Fruit fly (Drosophila melanogaster) whole organism, embryonic: ENCODE results near the gene CG13679.
A peak's percentile ranks its signal among the peaks of the same experiment; 100 is the strongest.

Experiments used
- Ada2b ChIP-seq: fragments of 200-800 bp; sonication (Bioruptor generic); IDR thresholded peaks from 2 replicates; pipeline ENCODE4 v1.3.6; 2022; ENCODE audit warnings: missing biosample characterization, missing genetic modification characterization
- Aef1 ChIP-seq: fragments of 200-800 bp; sonication (Bioruptor generic); IDR thresholded peaks from 3 replicates; pipeline ENCODE4 v1.3.6; 2022; ENCODE audit warnings: missing biosample characterization, missing genetic modification characterization
- B-H1 ChIP-seq: fragments of 200-800 bp; sonication (Bioruptor generic); IDR thresholded peaks from 3 replicates; pipeline ENCODE4 v1.3.6; 2022; ENCODE audit warnings: missing biosample characterization, missing genetic modification characterization
- CG1024 ChIP-seq: fragments of 200-800 bp; sonication (Bioruptor generic); IDR thresholded peaks from 2 replicates; pipeline ENCODE4 v1.3.6; 2022; ENCODE audit warnings: missing biosample characterization, missing genetic modification characterization
- CG10462 ChIP-seq: fragments of 200-800 bp; sonication (Bioruptor generic); optimal IDR thresholded peaks from 2 replicates; lab custom pipeline; 2016; ENCODE audit warnings: missing biosample characterization, missing genetic modification characterization
- CG13424 ChIP-seq: fragments of 200-800 bp; sonication (Bioruptor generic); optimal IDR thresholded peaks from 2 replicates; lab custom pipeline; 2019; ENCODE audit warnings: missing biosample characterization, mild to moderate bottlenecking, missing genetic modification characterization, moderate library complexity
- CG13894 ChIP-seq: fragments of 200-800 bp; sonication (Bioruptor generic); optimal IDR thresholded peaks from 3 replicates; lab custom pipeline; 2018; ENCODE audit warnings: missing biosample characterization, mild to moderate bottlenecking, missing genetic modification characterization, moderate library complexity
- CG15269 ChIP-seq: fragments of 200-800 bp; sonication (Bioruptor generic); optimal IDR thresholded peaks from 2 replicates; lab custom pipeline; 2018; ENCODE audit warnings: missing biosample characterization, mild to moderate bottlenecking, missing genetic modification characterization, moderate library complexity
- CG1602 ChIP-seq: fragments of 200-800 bp; sonication (Bioruptor generic); optimal IDR thresholded peaks from 3 replicates; lab custom pipeline; 2016; ENCODE audit warnings: missing biosample characterization, missing genetic modification characterization
- CG16779 ChIP-seq: fragments of 200-800 bp; sonication (Bioruptor generic); IDR thresholded peaks from 2 replicates; pipeline ENCODE4 v1.3.6; 2022; ENCODE audit warnings: missing biosample characterization, missing genetic modification characterization
- CG17385 ChIP-seq: fragments of 200-800 bp; sonication (Bioruptor generic); optimal IDR thresholded peaks from 3 replicates; lab custom pipeline; 2018; ENCODE audit warnings: missing biosample characterization, mild to moderate bottlenecking, missing genetic modification characterization
- CG2120 ChIP-seq: fragments of 200-800 bp; sonication (Bioruptor generic); optimal IDR thresholded peaks from 3 replicates; lab custom pipeline; 2016; ENCODE audit warnings: missing biosample characterization, missing genetic modification characterization
- CG2678 ChIP-seq: fragments of 200-800 bp; sonication (Bioruptor generic); optimal IDR thresholded peaks from 3 replicates; lab custom pipeline; 2019; ENCODE audit warnings: missing biosample characterization, mild to moderate bottlenecking, missing genetic modification characterization, moderate library complexity
- CG2712 ChIP-seq: fragments of 200-800 bp; optimal IDR thresholded peaks from 3 replicates; lab custom pipeline; 2019; ENCODE audit warnings: missing biosample characterization, mild to moderate bottlenecking, missing genetic modification characterization, moderate library complexity
- CG30403 ChIP-seq: fragments of 200-800 bp; sonication (Bioruptor generic); optimal IDR thresholded peaks from 3 replicates; lab custom pipeline; 2016; ENCODE audit warnings: missing biosample characterization, missing genetic modification characterization
- CG32772 ChIP-seq: fragments of 200-800 bp; sonication (Bioruptor generic); IDR thresholded peaks from 2 replicates; pipeline ENCODE4 v1.3.6; 2022; ENCODE audit warnings: missing biosample characterization, missing genetic modification characterization
- CG42726 ChIP-seq: fragments of 200-800 bp; sonication (Bioruptor generic); IDR thresholded peaks from 2 replicates; pipeline ENCODE4 v1.3.6; 2022; ENCODE audit warnings: missing biosample characterization, missing genetic modification characterization; ENCODE audit not compliant: partially characterized antibody
- CG6272 ChIP-seq: fragments of 200-800 bp; sonication (Bioruptor generic); IDR thresholded peaks from 2 replicates; pipeline ENCODE4 v1.3.6; 2022; ENCODE audit warnings: missing biosample characterization, missing genetic modification characterization
- CG7372 ChIP-seq: fragments of 200-800 bp; sonication (Bioruptor generic); IDR thresholded peaks from 2 replicates; pipeline ENCODE4 v1.3.6; 2022; ENCODE audit warnings: missing biosample characterization, missing genetic modification characterization
- CG7556 ChIP-seq: fragments of 200-800 bp; sonication (Bioruptor generic); optimal IDR thresholded peaks from 2 replicates; lab custom pipeline; 2017; ENCODE audit warnings: missing biosample characterization, mild to moderate bottlenecking, missing genetic modification characterization
- CG7839 ChIP-seq: fragments of 200-800 bp; sonication (Bioruptor generic); optimal IDR thresholded peaks from 3 replicates; lab custom pipeline; 2018; ENCODE audit warnings: missing biosample characterization, mild to moderate bottlenecking, missing genetic modification characterization, moderate library complexity
- CG9932 ChIP-seq: fragments of 200-800 bp; sonication (Bioruptor generic); IDR thresholded peaks from 2 replicates; pipeline ENCODE4 v1.3.6; 2022; ENCODE audit warnings: missing biosample characterization, missing genetic modification characterization
- D19B ChIP-seq: fragments of 200-800 bp; sonication (Bioruptor generic); optimal IDR thresholded peaks from 2 replicates; lab custom pipeline; 2017; ENCODE audit warnings: missing biosample characterization, mild to moderate bottlenecking, missing genetic modification characterization
- Dfd ChIP-seq, 2 experiments: fragments of >200 bp; optimal IDR thresholded peaks; 2 replicates each; lab custom pipeline; 2017; ENCODE audit warnings: missing biosample characterization in 2 of 2, missing genetic modification characterization in 2 of 2
- Dp ChIP-seq: fragments of 200-800 bp; sonication (Bioruptor generic); optimal IDR thresholded peaks from 2 replicates; lab custom pipeline; 2018; ENCODE audit warnings: missing biosample characterization, mild to moderate bottlenecking, missing genetic modification characterization, moderate library complexity
- Fer1 ChIP-seq: fragments of 200-800 bp; sonication (Bioruptor generic); optimal IDR thresholded peaks from 2 replicates; lab custom pipeline; 2017; ENCODE audit warnings: missing biosample characterization, mild to moderate bottlenecking, missing genetic modification characterization
- Fer2 ChIP-seq: fragments of 200-800 bp; sonication (Bioruptor generic); optimal IDR thresholded peaks from 2 replicates; lab custom pipeline; 2018; ENCODE audit warnings: missing biosample characterization, mild to moderate bottlenecking, missing genetic modification characterization, moderate library complexity
- Hey ChIP-seq: fragments of 200-800 bp; sonication (Bioruptor generic); optimal IDR thresholded peaks from 3 replicates; lab custom pipeline; 2018; ENCODE audit warnings: missing biosample characterization, mild to moderate bottlenecking, missing genetic modification characterization
- HmgD ChIP-seq: fragments of 200-800 bp; sonication (Bioruptor generic); optimal IDR thresholded peaks from 3 replicates; lab custom pipeline; 2016; ENCODE audit warnings: missing biosample characterization, missing genetic modification characterization
- Hmx ChIP-seq: fragments of 200-800 bp; sonication (Bioruptor generic); optimal IDR thresholded peaks from 2 replicates; lab custom pipeline; 2016; ENCODE audit warnings: missing biosample characterization, missing genetic modification characterization
- Kr ChIP-seq: fragments of 200-800 bp; sonication (Bioruptor generic); optimal IDR thresholded peaks from 2 replicates; lab custom pipeline; 2017; ENCODE audit warnings: missing biosample characterization, mild to moderate bottlenecking, missing genetic modification characterization
- Nf-YC ChIP-seq: fragments of 200-800 bp; optimal IDR thresholded peaks from 3 replicates; lab custom pipeline; 2019; ENCODE audit warnings: missing biosample characterization, mild to moderate bottlenecking, missing genetic modification characterization, moderate library complexity
- Opbp ChIP-seq: fragments of 200-800 bp; sonication (Bioruptor generic); IDR thresholded peaks from 3 replicates; pipeline ENCODE4 v1.3.6; 2022; ENCODE audit warnings: missing biosample characterization, missing genetic modification characterization; ENCODE audit not compliant: partially characterized antibody
- Sox100B ChIP-seq: fragments of 200-800 bp; sonication (Bioruptor generic); optimal IDR thresholded peaks from 3 replicates; lab custom pipeline; 2018; ENCODE audit warnings: missing biosample characterization, mild to moderate bottlenecking, missing genetic modification characterization
- bbx ChIP-seq: fragments of 200-800 bp; sonication (Bioruptor generic); IDR thresholded peaks from 2 replicates; pipeline ENCODE4 v1.3.6; 2022; ENCODE audit warnings: missing biosample characterization, missing genetic modification characterization; ENCODE audit not compliant: partially characterized antibody
- bigmax ChIP-seq: fragments of 200-800 bp; sonication (Bioruptor generic); optimal IDR thresholded peaks from 2 replicates; lab custom pipeline; 2018; ENCODE audit warnings: missing biosample characterization, mild to moderate bottlenecking, missing genetic modification characterization
- dmrt11E ChIP-seq: fragments of 200-800 bp; sonication (Bioruptor generic); optimal IDR thresholded peaks from 3 replicates; lab custom pipeline; 2018; ENCODE audit warnings: missing biosample characterization, mild to moderate bottlenecking, missing genetic modification characterization, moderate library complexity
- grn ChIP-seq: fragments of 200-800 bp; sonication (Bioruptor generic); optimal IDR thresholded peaks from 3 replicates; lab custom pipeline; 2017; ENCODE audit warnings: missing biosample characterization, missing genetic modification characterization
- gro ChIP-seq: fragments of 200-800 bp; sonication (Bioruptor generic); optimal IDR thresholded peaks from 2 replicates; lab custom pipeline; 2016; ENCODE audit warnings: missing biosample characterization, missing genetic modification characterization
- ken ChIP-seq: fragments of 200-800 bp; sonication (Bioruptor generic); IDR thresholded peaks from 3 replicates; pipeline ENCODE4 v1.3.6; 2022; ENCODE audit warnings: missing biosample characterization, missing genetic modification characterization
- lab ChIP-seq: fragments of 200-800 bp; sonication (Bioruptor generic); optimal IDR thresholded peaks from 3 replicates; lab custom pipeline; 2017; ENCODE audit warnings: missing biosample characterization, missing genetic modification characterization, mild to moderate bottlenecking, moderate library complexity, missing genetic modification reagents
- pros ChIP-seq: fragments of 200-800 bp; sonication (Bioruptor generic); optimal IDR thresholded peaks from 3 replicates; lab custom pipeline; 2019; ENCODE audit warnings: missing biosample characterization, mild to moderate bottlenecking, missing genetic modification characterization, moderate library complexity
- schlank ChIP-seq: fragments of 200-800 bp; sonication (Bioruptor generic); optimal IDR thresholded peaks from 2 replicates; lab custom pipeline; 2018; ENCODE audit warnings: missing biosample characterization, mild to moderate bottlenecking, missing genetic modification characterization
- seq ChIP-seq: fragments of 200-800 bp; sonication (Bioruptor generic); IDR thresholded peaks from 2 replicates; pipeline ENCODE4 v1.3.6; 2022; ENCODE audit warnings: missing biosample characterization, missing genetic modification characterization
- sisA ChIP-seq: fragments of 200-800 bp; sonication (Bioruptor generic); IDR thresholded peaks from 2 replicates; pipeline ENCODE4 v1.3.6; 2022; ENCODE audit warnings: missing biosample characterization, missing genetic modification characterization
- tup ChIP-seq: fragments of 200-800 bp; sonication (Bioruptor generic); optimal IDR thresholded peaks from 2 replicates; lab custom pipeline; 2016; ENCODE audit warnings: missing biosample characterization, mild to moderate bottlenecking, missing genetic modification characterization, moderate library complexity
- twi ChIP-seq: fragments of 200-800 bp; optimal IDR thresholded peaks from 2 replicates; lab custom pipeline; 2019; ENCODE audit warnings: missing biosample characterization, mild to moderate bottlenecking, missing genetic modification characterization, moderate library complexity
- tx ChIP-seq: fragments of 200-800 bp; sonication (Bioruptor generic); optimal IDR thresholded peaks from 2 replicates; lab custom pipeline; 2016; ENCODE audit warnings: missing biosample characterization, missing genetic modification characterization
- zen2 ChIP-seq: fragments of 200-800 bp; sonication (Bioruptor generic); IDR thresholded peaks from 3 replicates; pipeline ENCODE4 v1.3.6; 2022; ENCODE audit warnings: missing biosample characterization, missing genetic modification characterization; ENCODE audit not compliant: partially characterized antibody

CG13679 gene

DNA sequence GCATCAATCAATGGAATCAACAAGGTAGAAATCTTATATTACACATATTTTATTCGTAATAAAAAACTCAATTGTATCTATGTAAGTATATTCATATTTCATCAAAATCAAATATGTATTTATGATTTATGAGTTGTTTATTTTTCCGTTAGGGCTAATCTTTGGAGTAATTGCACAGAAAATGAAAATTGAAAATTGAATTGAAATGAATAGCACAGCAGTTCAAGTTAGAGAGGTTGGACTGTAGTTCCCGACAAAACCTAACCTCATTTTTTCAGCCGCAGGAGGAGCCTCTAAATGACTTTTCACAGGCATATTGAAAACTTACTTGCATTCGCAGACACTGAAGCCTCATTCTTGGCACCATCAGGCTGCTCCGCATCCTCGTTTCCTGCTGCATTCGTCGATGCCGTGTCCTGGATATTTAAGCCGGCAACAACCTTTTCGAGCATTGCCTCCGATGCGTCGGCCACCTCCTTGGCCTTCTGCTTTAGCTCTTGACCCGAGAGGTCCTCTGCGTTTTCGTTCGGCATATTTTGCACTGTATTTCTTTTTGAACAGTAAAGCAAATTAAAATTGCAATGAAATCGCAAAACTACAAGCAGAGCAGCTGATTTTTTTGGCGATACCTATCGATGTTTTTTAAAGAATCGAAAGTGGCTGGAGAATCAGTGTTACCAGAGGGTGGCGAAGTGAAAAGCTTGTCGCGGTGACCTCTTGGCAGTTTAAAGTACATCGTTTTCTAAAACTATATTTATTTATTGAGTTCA lies 24.6 kb upstream of the CG13679 start, which contains the start of gene Nmt (continued):
- TF ChIP-seq Opbp (GFP tag; lab: Robert Waterston, UW) (peak; percentile 84), CG32772 (GFP tag; lab: Robert Waterston, UW) (no peak), twi (tag; lab: Kevin White, UChicago) (no peak), pros (GFP tag; lab: Kevin White, UChicago) (no peak), CG10462 (GFP tag; lab: Kevin White, UChicago) (no peak), lab (GFP tag; lab: Kevin White, UChicago) (no peak), Dfd (GFP tag; optimal IDR thresholded peaks at IDR 0.05; lab: Kevin White, UChicago) (no peak), schlank (no peak), Fer1 (GFP tag; lab: Kevin White, UChicago) (no peak), sisA (GFP tag; lab: Robert Waterston, UW) (peak; percentile 43), D19B (GFP tag; lab: Kevin White, UChicago) (no peak), Dp (GFP tag; lab: Kevin White, UChicago) (peak; percentile 79), CG7839 (tag; lab: Kevin White, UChicago) (peak; percentile 40), CG2678 (no peak), Aef1 (GFP tag; lab: Robert Waterston, UW) (peak; percentile 55), seq (GFP tag; lab: Robert Waterston, UW) (no peak), CG1602 (GFP tag; lab: Kevin White, UChicago) (peak; percentile 26), CG13424 (tag; lab: Kevin White, UChicago) (peak; percentile 18), CG9932 (GFP tag; lab: Robert Waterston, UW) (peak; percentile 72), Ada2b (GFP tag; lab: Robert Waterston, UW) (0 out of 2 replicates have a peak, but pooled peaks have one; percentile 36), CG2712 (tag; lab: Kevin White, UChicago) (no peak), CG7372 (GFP tag; lab: Robert Waterston, UW) (no peak), Sox100B (GFP tag; lab: Kevin White, UChicago) (no peak), Nf-YC (tag; lab: Kevin White, UChicago) (no peak), CG2120 (peak; percentile 67), B-H1 (GFP tag; lab: Robert Waterston, UW) (peak; percentile 13; the same call in 1 of the 3 replicates), CG30403 (peak; percentile 46), HmgD (no peak), grn (no peak), CG16779 (GFP tag; lab: Robert Waterston, UW) (no peak), gro (GFP tag; lab: Kevin White, UChicago) (no peak), CG1024 (GFP tag; lab: Robert Waterston, UW) (no peak), Hey (tag; lab: Kevin White, UChicago) (no peak), Hmx (no peak), dmrt11E (tag; lab: Kevin White, UChicago) (peak; percentile 6), ken (GFP tag; lab: Robert Waterston, UW) (no peak), CG13894 (no peak), CG7556 (GFP tag; lab: Kevin White, UChicago) (no peak), bbx (GFP tag; lab: Robert Waterston, UW) (peak; percentile 82), zen2 (peak; percentile 80), Fer2 (no peak), Kr (no peak), tx (no peak), bigmax (GFP tag; lab: Kevin White, UChicago) (peak; percentile 96), tup (GFP tag; lab: Kevin White, UChicago) (no peak), CG42726 (peak; percentile 35; the same call in 1 of the 2 replicates), CG6272 (no peak), CG15269 (tag; lab: Kevin White, UChicago) (no peak), CG17385 (peak; percentile 17)
